Fruit fly (Drosophila melanogaster) whole organism, embryonic: Measurements from ENCODE around the gene Mccc1.

Experiments
- Bdp1 ChIP-seq: fragments of 200-800 bp; sonication (Bioruptor generic); optimal IDR thresholded peaks from 3 replicates; lab custom pipeline; 2016; ENCODE audit warnings: missing biosample characterization, missing genetic modification characterization
- CG10959 ChIP-seq: fragments of 200-800 bp; sonication (Bioruptor generic); IDR thresholded peaks from 2 replicates; pipeline ENCODE4 v1.3.6; 2022; ENCODE audit warnings: missing biosample characterization, missing genetic modification characterization
- CG12299 ChIP-seq: fragments of 200-800 bp; sonication (Bioruptor generic); optimal IDR thresholded peaks from 2 replicates; lab custom pipeline; 2018; ENCODE audit warnings: missing biosample characterization, mild to moderate bottlenecking, missing genetic modification characterization
- CG13296 ChIP-seq: fragments of 200-800 bp; sonication (Bioruptor generic); optimal IDR thresholded peaks from 3 replicates; lab custom pipeline; 2018; ENCODE audit warnings: missing biosample characterization, mild to moderate bottlenecking, missing genetic modification characterization
- CG13894 ChIP-seq: fragments of 200-800 bp; sonication (Bioruptor generic); optimal IDR thresholded peaks from 3 replicates; lab custom pipeline; 2018; ENCODE audit warnings: missing biosample characterization, mild to moderate bottlenecking, missing genetic modification characterization, moderate library complexity
- CG14710 ChIP-seq: fragments of 200-800 bp; sonication (Bioruptor generic); optimal IDR thresholded peaks from 3 replicates; lab custom pipeline; 2019; ENCODE audit warnings: missing biosample characterization, mild to moderate bottlenecking, missing genetic modification characterization, moderate library complexity
- CG15479 ChIP-seq: fragments of 200-800 bp; sonication (Bioruptor generic); optimal IDR thresholded peaks from 3 replicates; lab custom pipeline; 2019; ENCODE audit warnings: missing biosample characterization, mild to moderate bottlenecking, missing genetic modification characterization, moderate library complexity
- CG15514 ChIP-seq: fragments of 200-800 bp; sonication (Bioruptor generic); optimal IDR thresholded peaks from 3 replicates; lab custom pipeline; 2017; ENCODE audit warnings: missing biosample characterization, missing genetic modification characterization, mild to moderate bottlenecking, moderate library complexity, missing genetic modification reagents
- CG1603 ChIP-seq: fragments of 200-800 bp; sonication (Bioruptor generic); optimal IDR thresholded peaks from 2 replicates; lab custom pipeline; 2019; ENCODE audit warnings: missing biosample characterization, mild to moderate bottlenecking, missing genetic modification characterization, moderate library complexity
- CG1832 ChIP-seq: fragments of 200-800 bp; sonication (Bioruptor generic); optimal IDR thresholded peaks from 2 replicates; lab custom pipeline; 2017; ENCODE audit warnings: missing biosample characterization, mild to moderate bottlenecking, missing genetic modification characterization, inconsistent platforms
- CG2202 ChIP-seq: fragments of 200-800 bp; sonication (Bioruptor generic); optimal IDR thresholded peaks from 2 replicates; lab custom pipeline; 2018; ENCODE audit warnings: missing biosample characterization, mild to moderate bottlenecking, missing genetic modification characterization
- CG3163 ChIP-seq: fragments of 200-800 bp; sonication (Bioruptor generic); optimal IDR thresholded peaks from 3 replicates; lab custom pipeline; 2016; ENCODE audit warnings: missing biosample characterization, missing genetic modification characterization
- CG32532 ChIP-seq: fragments of 200-800 bp; sonication (Bioruptor generic); IDR thresholded peaks from 2 replicates; pipeline ENCODE4 v1.3.6; 2022; ENCODE audit warnings: missing biosample characterization, missing genetic modification characterization
- CG32767 ChIP-seq: fragments of 200-800 bp; sonication (Bioruptor generic); IDR thresholded peaks from 2 replicates; pipeline ENCODE4 v1.3.6; 2022; ENCODE audit warnings: missing biosample characterization, missing genetic modification characterization
- CG43689 ChIP-seq: fragments of 200-800 bp; sonication (Bioruptor generic); IDR thresholded peaks from 2 replicates; pipeline ENCODE4 v1.3.6; 2022; ENCODE audit warnings: missing biosample characterization, missing genetic modification characterization
- CG4820 ChIP-seq: fragments of 200-800 bp; sonication (Bioruptor generic); optimal IDR thresholded peaks from 3 replicates; lab custom pipeline; 2016; ENCODE audit warnings: missing biosample characterization, missing genetic modification characterization
- CG5180 ChIP-seq: fragments of 200-800 bp; sonication (Bioruptor generic); optimal IDR thresholded peaks from 3 replicates; lab custom pipeline; 2017; ENCODE audit warnings: missing biosample characterization, missing genetic modification characterization, mild to moderate bottlenecking, moderate library complexity, missing genetic modification reagents
- CG6854 ChIP-seq: fragments of 200-800 bp; sonication (Bioruptor generic); optimal IDR thresholded peaks from 3 replicates; lab custom pipeline; 2017; ENCODE audit warnings: missing biosample characterization, mild to moderate bottlenecking, missing genetic modification characterization
- CG8359 ChIP-seq: fragments of 200-800 bp; sonication (Bioruptor generic); optimal IDR thresholded peaks from 2 replicates; lab custom pipeline; 2017; ENCODE audit warnings: missing biosample characterization, mild to moderate bottlenecking, missing genetic modification characterization, borderline replicate concordance
- Dbx ChIP-seq: fragments of 200-800 bp; sonication (Bioruptor generic); IDR thresholded peaks from 3 replicates; pipeline ENCODE4 v1.3.6; 2022; ENCODE audit warnings: missing biosample characterization, missing genetic modification characterization
- E2f2 ChIP-seq: fragments of 200-800 bp; sonication (Bioruptor generic); IDR thresholded peaks from 2 replicates; pipeline ENCODE4 v1.3.6; 2022; ENCODE audit warnings: missing biosample characterization, missing genetic modification characterization
- Ets97D ChIP-seq: fragments of 200-800 bp; sonication (Bioruptor generic); optimal IDR thresholded peaks from 3 replicates; lab custom pipeline; 2016; ENCODE audit warnings: missing biosample characterization, missing genetic modification characterization
- Hr51 ChIP-seq, 2 experiments: fragments of 200-800 bp; sonication (Bioruptor generic); optimal IDR thresholded peaks; 2 replicates in 1 of 2; 3 replicates in 1 of 2; lab custom pipeline; 2016 to 2018; ENCODE audit warnings: missing biosample characterization in 2 of 2, missing genetic modification characterization in 2 of 2, mild to moderate bottlenecking in 1 of 2, moderate library complexity in 1 of 2
- Hr78 ChIP-seq, 2 experiments: fragments of 200-800 bp in 1 of 2; fragments of >200 bp in 1 of 2; sonication (Bioruptor generic) in 1 of 2; optimal IDR thresholded peaks; 2 replicates each; lab custom pipeline; 2017 to 2019; ENCODE audit warnings: missing biosample characterization in 2 of 2, missing genetic modification characterization in 2 of 2, mild to moderate bottlenecking in 1 of 2, moderate library complexity in 1 of 2
- MBD-R2 ChIP-seq: fragments of 200-800 bp; sonication (Bioruptor generic); IDR thresholded peaks from 2 replicates; pipeline ENCODE4 v1.3.6; 2022; ENCODE audit warnings: missing biosample characterization, missing genetic modification characterization
- NFAT ChIP-seq: fragments of 200-800 bp; sonication (Bioruptor generic); IDR thresholded peaks from 2 replicates; pipeline ENCODE4 v1.3.6; 2022; ENCODE audit warnings: missing biosample characterization, missing genetic modification characterization
- Oli ChIP-seq: fragments of 200-800 bp; sonication (Bioruptor generic); optimal IDR thresholded peaks from 2 replicates; lab custom pipeline; 2018; ENCODE audit warnings: missing biosample characterization, mild to moderate bottlenecking, missing genetic modification characterization, moderate library complexity
- Sox100B ChIP-seq: fragments of 200-800 bp; sonication (Bioruptor generic); optimal IDR thresholded peaks from 3 replicates; lab custom pipeline; 2018; ENCODE audit warnings: missing biosample characterization, mild to moderate bottlenecking, missing genetic modification characterization
- Sox102F ChIP-seq: fragments of 200-800 bp; sonication (Bioruptor generic); optimal IDR thresholded peaks from 2 replicates; lab custom pipeline; 2018; ENCODE audit warnings: missing biosample characterization, mild to moderate bottlenecking, missing genetic modification characterization, moderate library complexity
- Stat92E ChIP-seq, 3 experiments: fragments of >200 bp in 2 of 3; fragments of 200-800 bp in 1 of 3; sonication (Bioruptor generic) in 1 of 3; optimal IDR thresholded peaks; 2 replicates each; lab custom pipeline; 2017 to 2019; ENCODE audit warnings: missing biosample characterization in 3 of 3, missing genetic modification characterization in 3 of 3, mild to moderate bottlenecking in 1 of 3, moderate library complexity in 1 of 3
- grau ChIP-seq: fragments of 200-800 bp; optimal IDR thresholded peaks from 3 replicates; lab custom pipeline; 2019; ENCODE audit warnings: missing biosample characterization, mild to moderate bottlenecking, missing genetic modification characterization, moderate library complexity
- grn ChIP-seq: fragments of 200-800 bp; sonication (Bioruptor generic); optimal IDR thresholded peaks from 3 replicates; lab custom pipeline; 2017; ENCODE audit warnings: missing biosample characterization, missing genetic modification characterization
- gsb ChIP-seq: fragments of 200-800 bp; sonication (Bioruptor generic); IDR thresholded peaks from 2 replicates; pipeline ENCODE4 v1.3.6; 2022; ENCODE audit warnings: missing biosample characterization, missing genetic modification characterization
- jing ChIP-seq: fragments of 200-800 bp; sonication (Bioruptor generic); optimal IDR thresholded peaks from 2 replicates; lab custom pipeline; 2018; ENCODE audit warnings: missing biosample characterization, mild to moderate bottlenecking, missing genetic modification characterization
- kni ChIP-seq: fragments of 200-800 bp; sonication (Bioruptor generic); optimal IDR thresholded peaks from 3 replicates; lab custom pipeline; 2017; ENCODE audit warnings: mild to moderate bottlenecking, missing biosample characterization, missing genetic modification reagents, missing genetic modification characterization
- knrl ChIP-seq: fragments of 200-800 bp; sonication (Bioruptor generic); IDR thresholded peaks from 3 replicates; pipeline ENCODE4 v1.3.6; 2022; ENCODE audit warnings: missing biosample characterization, missing genetic modification characterization; ENCODE audit not compliant: partially characterized antibody
- lov ChIP-seq, 2 experiments: fragments of 200-800 bp in 1 of 2; fragments of >200 bp in 1 of 2; sonication (Bioruptor generic) in 1 of 2; IDR thresholded peaks in 1 of 2; optimal IDR thresholded peaks in 1 of 2; 2 replicates in 1 of 2; 3 replicates in 1 of 2; pipeline versions ENCODE4 v1.3.6 to Lab custom; 2017 to 2022; ENCODE audit warnings: missing biosample characterization in 1 of 2, missing genetic modification characterization in 1 of 2
- odd ChIP-seq: fragments of 200-800 bp; sonication (Bioruptor generic); optimal IDR thresholded peaks from 2 replicates; lab custom pipeline; 2017; ENCODE audit warnings: missing biosample characterization, mild to moderate bottlenecking, missing genetic modification characterization
- peb ChIP-seq: fragments of 200-800 bp; sonication (Bioruptor generic); IDR thresholded peaks from 2 replicates; pipeline ENCODE4 v1.3.6; 2022; ENCODE audit warnings: missing biosample characterization, missing genetic modification characterization
- pfk ChIP-seq: fragments of 200-800 bp; sonication (Bioruptor generic); optimal IDR thresholded peaks from 2 replicates; lab custom pipeline; 2018; ENCODE audit warnings: missing biosample characterization, mild to moderate bottlenecking, missing genetic modification characterization, moderate library complexity
- pros ChIP-seq: fragments of 200-800 bp; sonication (Bioruptor generic); optimal IDR thresholded peaks from 3 replicates; lab custom pipeline; 2019; ENCODE audit warnings: missing biosample characterization, mild to moderate bottlenecking, missing genetic modification characterization, moderate library complexity
- row ChIP-seq: fragments of 200-800 bp; sonication (Bioruptor generic); IDR thresholded peaks from 3 replicates; pipeline ENCODE4 v1.3.6; 2022; ENCODE audit warnings: missing biosample characterization, missing genetic modification characterization
- run ChIP-seq: fragments of 200-800 bp; sonication (Bioruptor generic); optimal IDR thresholded peaks from 3 replicates; lab custom pipeline; 2018; ENCODE audit warnings: missing biosample characterization, mild to moderate bottlenecking, missing genetic modification characterization
- seq ChIP-seq: fragments of 200-800 bp; sonication (Bioruptor generic); IDR thresholded peaks from 2 replicates; pipeline ENCODE4 v1.3.6; 2022; ENCODE audit warnings: missing biosample characterization, missing genetic modification characterization
- sqz ChIP-seq: fragments of 200-800 bp; sonication (Bioruptor generic); optimal IDR thresholded peaks from 3 replicates; lab custom pipeline; 2018; ENCODE audit warnings: missing biosample characterization, mild to moderate bottlenecking, missing genetic modification characterization
- ttk ChIP-seq: fragments of 200-800 bp; sonication (Bioruptor generic); IDR thresholded peaks from 2 replicates; pipeline ENCODE4 v2.1.2; 2022; ENCODE audit warnings: missing biosample characterization, missing genetic modification characterization
- wor ChIP-seq: fragments of 200-800 bp; sonication (Bioruptor generic); IDR thresholded peaks from 2 replicates; pipeline ENCODE4 v1.3.6; 2022; ENCODE audit warnings: missing biosample characterization, missing genetic modification characterization

The Mccc1 gene

DNA sequence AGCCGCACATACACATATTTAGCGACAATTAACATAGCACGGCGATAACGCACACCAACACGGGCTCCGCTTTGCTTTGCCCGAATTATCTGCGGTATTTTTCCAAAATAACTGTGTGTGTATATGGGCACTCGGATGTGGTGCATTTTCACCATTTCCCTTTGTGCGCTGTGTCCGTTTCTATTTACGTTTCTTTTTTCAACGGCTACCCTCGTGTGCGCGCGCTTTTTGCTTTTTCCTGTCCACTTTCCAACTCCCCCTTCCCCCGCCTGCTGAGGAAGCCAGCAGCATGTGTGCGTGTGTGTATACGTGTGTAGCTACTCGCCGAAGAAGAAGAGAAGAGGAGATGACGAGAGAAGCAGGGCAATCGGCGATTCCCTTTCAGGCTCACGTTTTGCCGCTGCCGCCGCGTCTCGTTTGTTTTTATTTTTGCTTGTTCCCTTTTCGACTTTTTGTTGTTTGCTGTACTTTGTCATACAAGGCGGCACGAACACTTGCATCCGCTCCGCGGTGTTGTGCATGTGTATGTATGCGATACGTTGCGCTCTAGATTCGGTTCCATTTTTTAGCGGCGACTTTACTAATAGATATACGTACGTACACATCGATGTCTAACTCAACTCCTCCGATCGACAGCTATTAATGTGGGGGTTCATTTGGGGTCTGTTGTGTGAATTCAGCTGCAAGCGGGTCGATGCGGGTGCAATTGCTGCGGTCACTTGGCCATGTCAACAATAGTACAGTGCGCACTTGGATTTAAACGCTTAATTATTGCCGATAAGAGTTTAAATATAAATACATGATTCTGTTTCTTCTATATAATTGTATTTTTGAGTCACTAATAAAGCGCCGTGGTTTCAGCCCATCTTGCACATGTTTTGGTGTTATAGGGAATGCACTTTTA, 45.4 kb downstream of the Mccc1 start (continued):
- TF ChIP-seq NFAT (GFP tag; lab: Robert Waterston, UW) = no peak
- no peak for TF ChIP-seq CG4820 (GFP tag; lab: Kevin White, UChicago)
- no peak for TF ChIP-seq CG6854 (GFP tag; lab: Kevin White, UChicago)
- peak; percentile 42 for TF ChIP-seq pfk (GFP tag; lab: Kevin White, UChicago)
- no peak for TF ChIP-seq CG13296 (GFP tag; lab: Kevin White, UChicago)
- TF ChIP-seq Dbx (GFP tag; lab: Robert Waterston, UW) = no peak
- TF ChIP-seq E2f2 (GFP tag; lab: Robert Waterston, UW) = no peak
- TF ChIP-seq wor (GFP tag; lab: Robert Waterston, UW) = no peak
- TF ChIP-seq CG13894 (tag; lab: Kevin White, UChicago) = no peak
- TF ChIP-seq ttk (GFP tag; lab: Robert Waterston, UW) = no peak
- peak; percentile 89 for TF ChIP-seq kni (GFP tag; lab: Kevin White, UChicago)
- no peak for TF ChIP-seq peb
- peak in 1 of 3 experiments; percentile 27 for TF ChIP-seq Stat92E (GFP tag; optimal IDR thresholded peaks at IDR 0.05; lab: Kevin White, UChicago)
- peak; percentile 30 for TF ChIP-seq CG1603 (tag; lab: Kevin White, UChicago)
- peak; percentile 34 for TF ChIP-seq Ets97D (GFP tag; lab: Kevin White, UChicago)
- no peak for TF ChIP-seq CG3163 (GFP tag; lab: Kevin White, UChicago)
- no peak for TF ChIP-seq CG2202 (tag; lab: Kevin White, UChicago)
- no peak for TF ChIP-seq gsb
- no peak for TF ChIP-seq Sox102F (GFP tag; lab: Kevin White, UChicago)
- TF ChIP-seq CG10959 (GFP tag; lab: Robert Waterston, UW) = no peak
- no peak for TF ChIP-seq sqz (GFP tag; lab: Kevin White, UChicago)
- TF ChIP-seq Hr51 (GFP tag; optimal IDR thresholded peaks at IDR 0.05; lab: Kevin White, UChicago) = no peak
- no peak for TF ChIP-seq CG32532
- no peak for TF ChIP-seq lov (optimal IDR thresholded peaks at IDR 0.05; lab: Kevin White, UChicago)
- TF ChIP-seq lov (GFP tag; IDR thresholded peaks at IDR 0.05; lab: Robert Waterston, UW) = no peak
- no peak for TF ChIP-seq knrl (GFP tag; lab: Robert Waterston, UW)
- TF ChIP-seq Hr78 (GFP tag; optimal IDR thresholded peaks at IDR 0.05; lab: Kevin White, UChicago) = peak in 1 of 2 experiments; percentile 66
- no peak for TF ChIP-seq Oli (tag; lab: Kevin White, UChicago)
- TF ChIP-seq odd (GFP tag; lab: Kevin White, UChicago) = peak; percentile 65
- no peak for TF ChIP-seq grau (tag; lab: Kevin White, UChicago)
- no peak for TF ChIP-seq MBD-R2 (GFP tag; lab: Robert Waterston, UW)
- no peak for TF ChIP-seq CG32767 (GFP tag; lab: Robert Waterston, UW)
- TF ChIP-seq CG15514 (GFP tag; lab: Kevin White, UChicago) = peak; percentile 38
- no peak for TF ChIP-seq CG5180 (GFP tag; lab: Kevin White, UChicago)
- peak; percentile 44 for TF ChIP-seq pros (GFP tag; lab: Kevin White, UChicago)
- no peak for TF ChIP-seq CG1832 (GFP tag; lab: Kevin White, UChicago)
- no peak for TF ChIP-seq CG12299
- no peak for TF ChIP-seq Sox100B
- no peak for TF ChIP-seq row
- TF ChIP-seq CG15479 (GFP tag; lab: Kevin White, UChicago) = peak; percentile 95
- TF ChIP-seq grn (GFP tag; lab: Kevin White, UChicago) = no peak
- no peak for TF ChIP-seq CG43689 (GFP tag; lab: Robert Waterston, UW)
- no peak for TF ChIP-seq seq (GFP tag; lab: Robert Waterston, UW)
- no peak for TF ChIP-seq Bdp1
- TF ChIP-seq CG14710 (tag; lab: Kevin White, UChicago) = no peak
- no peak for TF ChIP-seq run (tag; lab: Kevin White, UChicago)
- TF ChIP-seq jing (GFP tag; lab: Kevin White, UChicago) = no peak
- TF ChIP-seq CG8359 = no peak
